Fruit fly (Drosophila melanogaster): ENCODE data around the gene CG1677.

dm6 chrX:7319053-7319702, 86.4 kb downstream of the CG1677 start:
- TF ChIP-seq CG8478 (optimal IDR thresholded peaks at IDR 0.05) (no peak), pan (optimal IDR thresholded peaks at IDR 0.05) (no peak), Dll (optimal IDR thresholded peaks at IDR 0.05) (no peak), psq (optimal IDR thresholded peaks at IDR 0.05) (no peak), usp (GFP tag; optimal IDR thresholded peaks at IDR 0.05) (no peak), EcR (GFP tag; optimal IDR thresholded peaks at IDR 0.05) (no peak)

All from whole organism.